Worm (Caenorhabditis elegans): ENCODE data around the gene F14H12.2.

Gene F14H12.2

DNA sequence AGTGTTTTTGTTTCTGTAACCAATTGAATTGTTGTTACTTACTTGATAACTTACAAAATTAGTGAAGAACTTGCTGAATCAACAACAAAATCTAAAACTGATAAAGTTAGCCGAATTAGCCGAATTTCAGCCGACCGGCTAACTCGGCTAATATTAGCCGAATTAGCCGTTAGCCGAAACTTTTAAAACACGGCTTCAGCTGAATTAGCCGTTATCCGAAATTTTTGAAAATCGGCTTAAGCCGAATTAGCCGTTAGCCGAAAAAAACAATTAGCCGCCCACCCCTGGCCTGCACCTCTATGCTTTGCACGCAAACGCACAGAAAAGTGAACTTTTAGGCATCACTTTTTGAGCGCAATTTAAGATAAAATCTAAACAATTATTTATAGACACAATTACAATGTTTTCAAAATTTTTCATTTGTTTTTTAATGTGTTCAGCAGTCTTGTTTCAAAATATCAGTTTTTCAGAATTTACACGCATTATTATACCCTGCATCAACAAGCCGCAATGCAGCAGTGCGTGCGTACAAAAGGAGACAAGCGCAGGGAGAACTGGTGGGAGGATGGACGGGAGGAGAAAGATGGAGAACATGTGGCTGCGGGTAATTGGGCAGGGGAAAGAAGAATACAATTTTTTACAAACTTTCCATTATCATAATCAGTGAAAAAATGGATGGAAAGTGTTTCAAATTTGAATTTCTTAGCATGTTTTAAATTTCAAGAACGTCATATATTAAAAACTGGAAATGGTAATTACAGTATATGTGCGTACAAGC, 45.0 kb downstream of the F14H12.2 start (continued):
- TF ChIP-seq ets-5 (GFP tag; IDR thresholded peaks at IDR 0.05) (no peak), ceh-8 (GFP tag; optimal IDR thresholded peaks at IDR 0.05) (no peak), ama-1 (optimal IDR thresholded peaks at IDR 0.05) (no peak), ceh-88 (GFP tag; IDR thresholded peaks at IDR 0.05) (0 out of 2 replicates have a peak, but pooled peaks have one; percentile 40), elt-2 (tag; optimal IDR thresholded peaks at IDR 0.05) (peak; percentile 57), mab-9 (GFP tag; IDR thresholded peaks at IDR 0.05) (no peak), isw-1 (GFP tag; IDR thresholded peaks at IDR 0.05) (peak; percentile 14), egl-13 (tag; optimal IDR thresholded peaks at IDR 0.05) (no peak), lin-15B (tag; optimal IDR thresholded peaks at IDR 0.05) (no peak), mdl-1 (tag; optimal IDR thresholded peaks at IDR 0.05) (peak in 1 of 2 experiments; percentile 52), nhr-71 (tag; optimal IDR thresholded peaks at IDR 0.05) (peak; percentile 74), jun-1 (tag; optimal IDR thresholded peaks at IDR 0.05) (peak; percentile 83), nhr-28 (tag; optimal IDR thresholded peaks at IDR 0.05) (no peak), fkh-10 (GFP tag; optimal IDR thresholded peaks at IDR 0.05) (no peak), lin-39 (tag; optimal IDR thresholded peaks at IDR 0.05) (peak; percentile 62), sox-4 (tag; optimal IDR thresholded peaks at IDR 0.05) (no peak), C34B4.2 (tag; optimal IDR thresholded peaks at IDR 0.05) (no peak), ceh-90 (tag; optimal IDR thresholded peaks at IDR 0.05) (no peak), nhr-11 (tag; optimal IDR thresholded peaks at IDR 0.05) (no peak), ceh-63 (GFP tag; optimal IDR thresholded peaks at IDR 0.05) (no peak), nhr-19 (GFP tag; conservative IDR thresholded peaks at IDR 0.05) (peak; percentile 74), rnt-1 (tag; optimal IDR thresholded peaks at IDR 0.05) (peak; percentile 84), mef-2 (tag; optimal IDR thresholded peaks at IDR 0.05) (no peak), nhr-84 (tag; optimal IDR thresholded peaks at IDR 0.05) (no peak), ztf-11 (tag; optimal IDR thresholded peaks at IDR 0.05) (peak in 1 of 2 experiments; percentile 53), unc-130 (tag; optimal IDR thresholded peaks at IDR 0.05) (peak; percentile 7), nhr-12 (tag; optimal IDR thresholded peaks at IDR 0.05) (no peak), alr-1 (tag; optimal IDR thresholded peaks at IDR 0.05; ENCODE audit: borderline replicate concordance) (no peak), hlh-4 (tag; optimal IDR thresholded peaks at IDR 0.05) (no peak), nhr-237 (tag; optimal IDR thresholded peaks at IDR 0.05) (peak; percentile 40), aha-1 (tag; optimal IDR thresholded peaks at IDR 0.05) (no peak), unc-86 (tag; optimal IDR thresholded peaks at IDR 0.05) (peak; percentile 14), nhr-47 (tag; optimal IDR thresholded peaks at IDR 0.05) (peak; percentile 84), efl-3 (GFP tag; optimal IDR thresholded peaks at IDR 0.05) (peak; percentile 53), mep-1 (tag; optimal IDR thresholded peaks at IDR 0.05) (peak; percentile 79), fos-1 (tag; optimal IDR thresholded peaks at IDR 0.05) (peak; percentile 46), pax-3 (tag; optimal IDR thresholded peaks at IDR 0.05) (peak; percentile 2), swsn-7 (tag; optimal IDR thresholded peaks at IDR 0.05) (peak; percentile 68), nhr-85 (tag) (peak; percentile 85), lir-3 (tag; optimal IDR thresholded peaks at IDR 0.05; ENCODE audit: poor library complexity) (peak; percentile 37), grh-1 (GFP tag; IDR thresholded peaks at IDR 0.05) (peak; percentile 54; the same call in 1 of the 2 replicates), lsy-2 (tag; optimal IDR thresholded peaks at IDR 0.05) (peak; percentile 51 to 68), unc-30 (tag; optimal IDR thresholded peaks at IDR 0.05) (no peak), hpl-2 (GFP tag; optimal IDR thresholded peaks at IDR 0.05) (peak; percentile 66), dpl-1 (GFP tag; optimal IDR thresholded peaks at IDR 0.05) (peak in 2 of 3 experiments; percentile 1 to 9), nhr-90 (tag; optimal IDR thresholded peaks at IDR 0.05; ENCODE audit: poor library complexity) (peak; percentile 88), zip-4 (GFP tag; optimal IDR thresholded peaks at IDR 0.05) (peak; percentile 20), ces-1 (GFP tag; optimal IDR thresholded peaks at IDR 0.05) (no peak), C16A3.4 (tag; optimal IDR thresholded peaks at IDR 0.05) (peak; percentile 77), egl-27 (tag; optimal IDR thresholded peaks at IDR 0.05) (no peak), efl-1 (optimal IDR thresholded peaks at IDR 0.05) (peak; percentile 47 to 54), efl-1 (GFP tag; optimal IDR thresholded peaks at IDR 0.05 in 1 of 2) (peak in 1 of 2 experiments; percentile 7)

All from whole organism, L1 larva.